Fruit fly (Drosophila melanogaster) whole organism: ENCODE measurements around the gene SPE.

Experiments
- CG8478 ChIP-seq: fragments of >200 bp; optimal IDR thresholded peaks from 2 replicates; lab custom pipeline; 2018; ENCODE audit warnings: inconsistent platforms
- Dll ChIP-seq: fragments of >200 bp; optimal IDR thresholded peaks from 2 replicates; lab custom pipeline; 2017
- EcR ChIP-seq, 2 experiments: fragments of >200 bp; optimal IDR thresholded peaks; 2 replicates each; lab custom pipeline; 2017; ENCODE audit warnings: missing biosample characterization in 2 of 2, missing genetic modification characterization in 2 of 2, missing genetic modification reagents in 2 of 2
- pan ChIP-seq: fragments of >200 bp; optimal IDR thresholded peaks from 2 replicates; lab custom pipeline; 2017
- psq ChIP-seq: fragments of >200 bp; optimal IDR thresholded peaks from 2 replicates; lab custom pipeline; 2017
- usp ChIP-seq: fragments of >200 bp; optimal IDR thresholded peaks from 2 replicates; lab custom pipeline; 2017; ENCODE audit warnings: missing biosample characterization, missing genetic modification characterization, mixed read lengths

Gene SPE

dm6 chr3R:23685955-23686354 lies at the start of gene SPE:
Gene SPE, plus strand, starts transcription at chr3R:23686255.
- TF ChIP-seq usp (GFP tag; lab: Kevin White, UChicago), result no peak
- TF ChIP-seq Dll (lab: Kevin White, UChicago), result no peak
- TF ChIP-seq psq (lab: Kevin White, UChicago), result no peak
- TF ChIP-seq pan (lab: Kevin White, UChicago), result no peak
- TF ChIP-seq CG8478, result no peak
- TF ChIP-seq EcR (GFP tag; optimal IDR thresholded peaks at IDR 0.05; lab: Kevin White, UChicago), result no peak

- no peak for TF ChIP-seq EcR (GFP tag; optimal IDR thresholded peaks at IDR 0.05; lab: Kevin White, UChicago)
- no peak for TF ChIP-seq usp (GFP tag; lab: Kevin White, UChicago)
- no peak for TF ChIP-seq CG8478
- TF ChIP-seq psq (lab: Kevin White, UChicago), result no peak
Observed at dm6 chr3R:23637277-23637676, 48.8 kb upstream of the SPE start.

- TF ChIP-seq Dll (lab: Kevin White, UChicago) (no peak), usp (GFP tag; lab: Kevin White, UChicago) (no peak), pan (lab: Kevin White, UChicago) (no peak), psq (lab: Kevin White, UChicago) (no peak)
Observed at dm6 chr3R:23638351-23638750, 47.7 kb upstream of the SPE start.

- TF ChIP-seq EcR (GFP tag; optimal IDR thresholded peaks at IDR 0.05; lab: Kevin White, UChicago) (no peak), pan (lab: Kevin White, UChicago) (no peak), Dll (lab: Kevin White, UChicago) (no peak), CG8478 (no peak), psq (lab: Kevin White, UChicago) (no peak), usp (GFP tag; lab: Kevin White, UChicago) (no peak)
Observed at dm6 chr3R:23639583-23639982, 46.5 kb upstream of the SPE start.

- TF ChIP-seq Dll (lab: Kevin White, UChicago) (no peak), usp (GFP tag; lab: Kevin White, UChicago) (no peak), psq (lab: Kevin White, UChicago) (no peak), pan (lab: Kevin White, UChicago) (no peak), CG8478 (no peak), EcR (GFP tag; optimal IDR thresholded peaks at IDR 0.05; lab: Kevin White, UChicago) (no peak)
Observed at dm6 chr3R:23642836-23643235, 43.2 kb upstream of the SPE start.

dm6 chr3R:23646183-23646582 lies 39.9 kb upstream of the SPE start:
- TF ChIP-seq pan (lab: Kevin White, UChicago) (no peak), usp (GFP tag; lab: Kevin White, UChicago) (no peak), Dll (lab: Kevin White, UChicago) (no peak), EcR (GFP tag; optimal IDR thresholded peaks at IDR 0.05; lab: Kevin White, UChicago) (no peak), psq (lab: Kevin White, UChicago) (no peak), CG8478 (no peak)

dm6 chr3R:23649831-23650230 lies 36.2 kb upstream of the SPE start:
- no peak for TF ChIP-seq psq (lab: Kevin White, UChicago)
- TF ChIP-seq usp (GFP tag; lab: Kevin White, UChicago), result no peak
- no peak for TF ChIP-seq CG8478
- no peak for TF ChIP-seq Dll (lab: Kevin White, UChicago)
- no peak for TF ChIP-seq pan (lab: Kevin White, UChicago)
- TF ChIP-seq EcR (GFP tag; optimal IDR thresholded peaks at IDR 0.05; lab: Kevin White, UChicago), result no peak

- TF ChIP-seq CG8478 (no peak), psq (lab: Kevin White, UChicago) (no peak), usp (GFP tag; lab: Kevin White, UChicago) (no peak), EcR (GFP tag; optimal IDR thresholded peaks at IDR 0.05; lab: Kevin White, UChicago) (no peak), pan (lab: Kevin White, UChicago) (no peak), Dll (lab: Kevin White, UChicago) (no peak)
Observed at dm6 chr3R:23652525-23653108, 33.4 kb upstream of the SPE start.

- no peak for TF ChIP-seq Dll (lab: Kevin White, UChicago)
- no peak for TF ChIP-seq psq (lab: Kevin White, UChicago)
- no peak for TF ChIP-seq pan (lab: Kevin White, UChicago)
- no peak for TF ChIP-seq usp (GFP tag; lab: Kevin White, UChicago)
- TF ChIP-seq CG8478, result no peak
- no peak for TF ChIP-seq EcR (GFP tag; optimal IDR thresholded peaks at IDR 0.05; lab: Kevin White, UChicago)
Observed at dm6 chr3R:23655501-23655900, 30.6 kb upstream of the SPE start.

- TF ChIP-seq pan (lab: Kevin White, UChicago) (no peak), Dll (lab: Kevin White, UChicago) (no peak), usp (GFP tag; lab: Kevin White, UChicago) (no peak), EcR (GFP tag; optimal IDR thresholded peaks at IDR 0.05; lab: Kevin White, UChicago) (no peak), psq (lab: Kevin White, UChicago) (no peak)
Observed at dm6 chr3R:23657357-23658318, 28.4 kb upstream of the SPE start.

- no peak for TF ChIP-seq pan (lab: Kevin White, UChicago)
- TF ChIP-seq psq (lab: Kevin White, UChicago), result no peak
Observed at dm6 chr3R:23658948-23659347, 27.1 kb upstream of the SPE start.

dm6 chr3R:23659598-23659997 lies 26.5 kb upstream of the SPE start:
- no peak for TF ChIP-seq Dll (lab: Kevin White, UChicago)
- no peak for TF ChIP-seq psq (lab: Kevin White, UChicago)
- TF ChIP-seq pan (lab: Kevin White, UChicago), result no peak
- TF ChIP-seq usp (GFP tag; lab: Kevin White, UChicago), result no peak
